ENCODE assay signal across 4 fruit fly cellular contexts in the genomic region with DNA sequence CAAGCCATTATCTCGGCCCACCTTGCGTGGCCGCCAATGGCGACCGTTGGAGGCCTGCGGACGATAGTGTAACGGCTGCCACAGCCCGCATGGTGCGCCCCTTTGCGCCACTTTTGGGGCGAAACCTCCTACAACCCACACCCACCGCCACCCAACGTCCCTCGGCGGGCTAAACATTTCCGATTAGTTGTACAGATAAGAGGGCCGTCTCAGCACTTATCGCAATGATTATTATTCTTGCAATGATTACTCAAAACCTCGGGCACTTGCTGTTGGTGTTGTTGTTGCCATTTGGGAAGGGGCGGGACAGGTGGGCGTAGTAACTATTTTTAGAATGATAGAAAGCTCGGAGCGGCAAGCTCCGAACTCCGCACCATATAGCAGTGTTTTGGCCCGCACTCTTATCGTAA.
TF ChIP-seq lines count a peak whose summit lies in the region.

No protein-coding gene starts in this region.

- no peak for TF ChIP-seq CTCF in whole organism, embryonic (GFP tag; optimal IDR thresholded peaks at IDR 0.05; lab: Kevin White, UChicago)

TF ChIP-seq in whole organism, adult, 20 proteins besides CTCF, POLR2A, EP300 and RAD21:
- no peak for TF ChIP-seq CG5204 (GFP tag; optimal IDR thresholded peaks at IDR 0.05; lab: Kevin White, UChicago)
- TF ChIP-seq bab1 (GFP tag; optimal IDR thresholded peaks at IDR 0.05; lab: Kevin White, UChicago), result no peak
- TF ChIP-seq CG7101 (tag; optimal IDR thresholded peaks at IDR 0.05; lab: Kevin White, UChicago), result peak; percentile 5
- peak; percentile 64 for TF ChIP-seq cic (GFP tag; optimal IDR thresholded peaks at IDR 0.05; lab: Kevin White, UChicago)
- TF ChIP-seq Mnt (GFP tag; optimal IDR thresholded peaks at IDR 0.05; lab: Kevin White, UChicago), result peak; percentile 18
- peak; percentile 23 for TF ChIP-seq CG12768 (GFP tag; optimal IDR thresholded peaks at IDR 0.05; lab: Kevin White, UChicago)

TF ChIP-seq in whole organism, embryonic, 481 proteins besides CTCF, POLR2A, EP300 and RAD21 (continues in another document):
- TF ChIP-seq Hey (tag; optimal IDR thresholded peaks at IDR 0.05; lab: Kevin White, UChicago), result peak; percentile 69
- peak; percentile 22; the same call in 1 of the 2 replicates for TF ChIP-seq inv (GFP tag; IDR thresholded peaks at IDR 0.05; lab: Robert Waterston, UW; ENCODE audit: partially characterized antibody)
- TF ChIP-seq crol (GFP tag; IDR thresholded peaks at IDR 0.05; lab: Robert Waterston, UW), result peak; percentile 95
- no peak for TF ChIP-seq tgo (GFP tag; IDR thresholded peaks at IDR 0.05; lab: Robert Waterston, UW)
- peak; percentile 46 for TF ChIP-seq CG6813 (GFP tag; optimal IDR thresholded peaks at IDR 0.05; lab: Kevin White, UChicago)
- no peak for TF ChIP-seq Vsx1 (GFP tag; optimal IDR thresholded peaks at IDR 0.05; lab: Kevin White, UChicago)
- no peak for TF ChIP-seq jigr1 (GFP tag; IDR thresholded peaks at IDR 0.05; lab: Robert Waterston, UW)
- peak; percentile 44 for TF ChIP-seq Fer1 (GFP tag; optimal IDR thresholded peaks at IDR 0.05; lab: Kevin White, UChicago)
- peak; percentile 98 for TF ChIP-seq GATAe (GFP tag; conservative IDR thresholded peaks at IDR 0.05; lab: Robert Waterston, UW)
- peak; percentile 18 for TF ChIP-seq CG7987 (GFP tag; optimal IDR thresholded peaks at IDR 0.05; lab: Kevin White, UChicago)
- TF ChIP-seq dysf (GFP tag; IDR thresholded peaks at IDR 0.05; lab: Robert Waterston, UW), result no peak
- peak; percentile 25 for TF ChIP-seq cwo (GFP tag; optimal IDR thresholded peaks at IDR 0.05; lab: Kevin White, UChicago)
- TF ChIP-seq pzg (GFP tag; optimal IDR thresholded peaks at IDR 0.05; lab: Kevin White, UChicago), result no peak
- no peak for TF ChIP-seq CG11696 (GFP tag; IDR thresholded peaks at IDR 0.05; lab: Robert Waterston, UW)
- TF ChIP-seq CG12769 (tag; optimal IDR thresholded peaks at IDR 0.05; lab: Kevin White, UChicago), result peak; percentile 51
- no peak for TF ChIP-seq CG3281 (GFP tag; optimal IDR thresholded peaks at IDR 0.05; lab: Kevin White, UChicago)
- TF ChIP-seq caup (GFP tag; optimal IDR thresholded peaks at IDR 0.05; lab: Kevin White, UChicago; ENCODE audit: severe bottlenecking), result peak; percentile 57
- TF ChIP-seq CG4707 (GFP tag; optimal IDR thresholded peaks at IDR 0.05; lab: Kevin White, UChicago), result no peak
- TF ChIP-seq Max (GFP tag; optimal IDR thresholded peaks at IDR 0.05; lab: Kevin White, UChicago), result no peak
- no peak for TF ChIP-seq prd (optimal IDR thresholded peaks at IDR 0.05; lab: Kevin White, UChicago)
- no peak for TF ChIP-seq prd (GFP tag; IDR thresholded peaks at IDR 0.05; lab: Robert Waterston, UW)
- peak; percentile 14 for TF ChIP-seq CG13296 (GFP tag; optimal IDR thresholded peaks at IDR 0.05; lab: Kevin White, UChicago)
- peak; percentile 48 for TF ChIP-seq CG12071 (GFP tag; optimal IDR thresholded peaks at IDR 0.05; lab: Kevin White, UChicago)
- 0 out of 2 replicates have a peak, but pooled peaks have one; percentile 12 for TF ChIP-seq stc (GFP tag; IDR thresholded peaks at IDR 0.05; lab: Robert Waterston, UW)
- TF ChIP-seq shn (GFP tag; optimal IDR thresholded peaks at IDR 0.05; lab: Kevin White, UChicago), result no peak
- TF ChIP-seq CG2678 (tag; optimal IDR thresholded peaks at IDR 0.05; lab: Kevin White, UChicago), result peak; percentile 24
- no peak for TF ChIP-seq CG8089 (GFP tag; optimal IDR thresholded peaks at IDR 0.05; lab: Kevin White, UChicago)

TF ChIP-seq in whole organism, prepupa, 60 proteins besides CTCF, POLR2A, EP300 and RAD21:
- no peak for TF ChIP-seq CG6854 (GFP tag; optimal IDR thresholded peaks at IDR 0.05; lab: Kevin White, UChicago)
- peak; percentile 77 for TF ChIP-seq vri (GFP tag; optimal IDR thresholded peaks at IDR 0.05; lab: Kevin White, UChicago)

TF ChIP-seq in whole organism, wandering third instar larva, 38 proteins besides CTCF, POLR2A, EP300 and RAD21:
- TF ChIP-seq dl (GFP tag; optimal IDR thresholded peaks at IDR 0.05; lab: Kevin White, UChicago; ENCODE audit: insufficient read depth in 1 of 2, partially characterized antibody in 2 of 2) (peak in 1 of 2 experiments; percentile 8), Hr83 (GFP tag; optimal IDR thresholded peaks at IDR 0.05; lab: Kevin White, UChicago; ENCODE audit: poor library complexity, severe bottlenecking) (no peak), HLH106 (tag; optimal IDR thresholded peaks at IDR 0.05; lab: Kevin White, UChicago) (no peak), foxo (GFP tag; optimal IDR thresholded peaks at IDR 0.05; lab: Kevin White, UChicago) (no peak), psq (GFP tag; optimal IDR thresholded peaks at IDR 0.05; lab: Kevin White, UChicago) (no peak), ey (GFP tag; optimal IDR thresholded peaks at IDR 0.05; lab: Kevin White, UChicago) (no peak), Sp1 (GFP tag; optimal IDR thresholded peaks at IDR 0.05; lab: Kevin White, UChicago) (no peak), Vsx2 (GFP tag; optimal IDR thresholded peaks at IDR 0.05; lab: Kevin White, UChicago; ENCODE audit: partially characterized antibody) (peak; percentile 34), dsf (GFP tag; optimal IDR thresholded peaks at IDR 0.05; lab: Kevin White, UChicago; ENCODE audit: borderline replicate concordance) (no peak), CrebA (GFP tag; optimal IDR thresholded peaks at IDR 0.05; lab: Kevin White, UChicago; ENCODE audit: borderline replicate concordance) (no peak), Hr78 (GFP tag; optimal IDR thresholded peaks at IDR 0.05; lab: Kevin White, UChicago) (no peak), br (GFP tag; optimal IDR thresholded peaks at IDR 0.05; lab: Kevin White, UChicago) (no peak), dmrt93B (GFP tag; optimal IDR thresholded peaks at IDR 0.05; lab: Kevin White, UChicago) (no peak), sage (GFP tag; optimal IDR thresholded peaks at IDR 0.05; lab: Kevin White, UChicago) (no peak), h (GFP tag; optimal IDR thresholded peaks at IDR 0.05; lab: Kevin White, UChicago) (peak; percentile 1), Rel (GFP tag; optimal IDR thresholded peaks at IDR 0.05; lab: Kevin White, UChicago) (no peak), Rel (tag; optimal IDR thresholded peaks at IDR 0.05; lab: Kevin White, UChicago) (no peak), lola (GFP tag; optimal IDR thresholded peaks at IDR 0.05; lab: Kevin White, UChicago) (no peak), OdsH (GFP tag; optimal IDR thresholded peaks at IDR 0.05; lab: Kevin White, UChicago) (no peak), tai (GFP tag; optimal IDR thresholded peaks at IDR 0.05; lab: Kevin White, UChicago) (no peak), GATAd (GFP tag; optimal IDR thresholded peaks at IDR 0.05; lab: Kevin White, UChicago) (no peak), Dfd (GFP tag; optimal IDR thresholded peaks at IDR 0.05; lab: Kevin White, UChicago) (no peak), Myc (optimal IDR thresholded peaks at IDR 0.05; lab: Kevin White, UChicago) (no peak), rgr (GFP tag; optimal IDR thresholded peaks at IDR 0.05; lab: Kevin White, UChicago) (no peak), pan (optimal IDR thresholded peaks at IDR 0.05; lab: Kevin White, UChicago) (no peak), Dif (GFP tag; optimal IDR thresholded peaks at IDR 0.05; lab: Kevin White, UChicago; ENCODE audit: partially characterized antibody) (peak; percentile 29), sv (GFP tag; optimal IDR thresholded peaks at IDR 0.05; lab: Kevin White, UChicago) (no peak), CG32264 (GFP tag; optimal IDR thresholded peaks at IDR 0.05; lab: Kevin White, UChicago) (no peak), CG9705 (GFP tag; optimal IDR thresholded peaks at IDR 0.05; lab: Kevin White, UChicago) (no peak), jim (GFP tag; optimal IDR thresholded peaks at IDR 0.05; lab: Kevin White, UChicago) (no peak), N (GFP tag; optimal IDR thresholded peaks at IDR 0.05; lab: Kevin White, UChicago) (no peak), Jra (GFP tag; optimal IDR thresholded peaks at IDR 0.05; lab: Kevin White, UChicago) (no peak), brk (GFP tag; optimal IDR thresholded peaks at IDR 0.05; lab: Kevin White, UChicago) (no peak), Mio (GFP tag; optimal IDR thresholded peaks at IDR 0.05; lab: Kevin White, UChicago) (no peak)
TF ChIP-seq in whole organism, wandering third instar larva: peak in this region for 4.
